Fruit fly (Drosophila melanogaster) whole organism, larva: ENCODE results near the gene Arpc3B.

Experiments
- noc ChIP-seq: fragments of 200-800 bp; sonication (Bioruptor generic); optimal IDR thresholded peaks from 3 replicates; lab custom pipeline; 2019; ENCODE audit warnings: missing biosample characterization, mild to moderate bottlenecking, missing genetic modification characterization, moderate library complexity

The Arpc3B gene

DNA sequence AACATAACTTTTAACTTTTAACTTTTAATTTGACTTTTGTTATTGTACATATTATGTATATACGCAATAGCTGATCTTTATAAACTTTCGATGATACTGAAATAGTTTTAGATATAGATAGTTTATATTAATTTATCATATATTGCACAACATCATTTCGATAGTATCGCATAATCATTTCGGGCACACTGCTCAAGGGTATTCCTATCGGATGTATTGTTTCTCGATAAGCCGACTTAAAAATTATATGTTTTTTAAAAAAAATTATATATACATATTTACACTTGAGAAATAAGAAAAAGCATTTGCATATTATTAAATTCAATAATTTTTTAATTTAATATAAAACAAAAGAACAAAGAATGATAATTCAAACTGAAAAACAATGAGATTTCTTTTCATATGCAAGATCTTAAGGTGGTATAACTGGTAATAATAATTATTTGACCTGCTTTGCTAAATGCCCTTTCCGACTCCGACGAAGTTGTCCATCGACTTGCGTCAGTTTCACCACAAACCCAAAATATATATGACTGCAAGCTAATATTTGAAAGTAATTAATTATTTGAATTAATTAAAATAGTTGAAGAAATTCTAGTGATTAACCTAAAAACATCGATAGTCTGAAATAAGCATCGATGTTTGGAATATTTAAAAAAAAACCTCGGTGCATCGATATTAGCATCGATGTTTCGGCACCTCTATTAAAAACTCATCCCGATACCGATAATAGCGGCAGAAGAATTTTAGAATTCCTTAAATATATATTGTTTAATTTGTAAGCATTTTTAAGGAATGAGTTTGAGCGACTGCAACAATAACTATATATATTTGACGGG is 27.3 kb downstream of the Arpc3B start, which contains the start of gene CG4949:
Gene CG4949 (plus strand): TSS at position 698 of the 839 bp plus-strand sequence.
- no peak for TF ChIP-seq noc (tag; lab: Kevin White, UChicago)

DNA sequence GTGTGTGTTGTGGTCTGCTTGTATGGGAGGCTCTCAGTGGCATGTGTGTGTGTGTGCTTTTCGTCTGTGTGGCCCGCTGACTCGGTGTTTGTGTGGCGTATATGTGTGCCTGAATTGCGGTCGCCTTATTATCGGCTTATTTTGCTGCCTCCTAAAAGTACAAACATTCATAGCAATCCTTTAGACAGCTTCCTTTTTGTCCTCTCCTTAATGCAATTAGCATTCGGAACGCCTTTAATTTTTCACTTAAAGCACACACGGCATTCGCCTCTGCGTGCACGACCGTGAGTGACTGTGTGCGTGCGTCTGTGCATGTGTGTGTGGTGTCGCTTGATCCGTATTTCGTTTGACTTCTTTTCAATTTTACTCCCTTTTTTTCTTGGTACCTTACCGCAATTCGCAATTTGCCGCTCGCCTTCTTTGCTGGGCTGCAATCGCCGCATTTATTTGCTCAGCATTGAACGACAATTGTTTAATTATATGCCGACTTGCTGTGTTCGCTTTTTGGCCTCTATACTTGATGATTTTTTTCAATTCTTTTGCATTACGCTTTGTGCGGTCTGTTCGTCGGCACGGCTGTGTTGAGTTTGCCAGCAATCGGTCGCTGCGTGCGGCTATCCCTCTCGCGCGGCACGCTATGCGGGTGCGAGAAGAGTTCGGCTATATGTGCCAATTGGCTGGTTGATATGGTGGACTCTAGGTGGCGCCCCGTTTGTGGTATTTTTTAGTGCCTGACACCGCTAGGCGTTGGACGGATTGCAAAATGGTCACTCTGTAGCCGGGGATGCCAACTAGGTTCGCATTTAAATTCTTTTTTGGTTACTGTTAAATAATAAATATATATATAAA is 28.1 kb downstream of the Arpc3B start, which contains the start of gene wcy:
Gene wcy (minus strand): TSS at position 608 of the 849 bp plus-strand sequence.
- TF ChIP-seq noc (tag; lab: Kevin White, UChicago) = no peak

DNA sequence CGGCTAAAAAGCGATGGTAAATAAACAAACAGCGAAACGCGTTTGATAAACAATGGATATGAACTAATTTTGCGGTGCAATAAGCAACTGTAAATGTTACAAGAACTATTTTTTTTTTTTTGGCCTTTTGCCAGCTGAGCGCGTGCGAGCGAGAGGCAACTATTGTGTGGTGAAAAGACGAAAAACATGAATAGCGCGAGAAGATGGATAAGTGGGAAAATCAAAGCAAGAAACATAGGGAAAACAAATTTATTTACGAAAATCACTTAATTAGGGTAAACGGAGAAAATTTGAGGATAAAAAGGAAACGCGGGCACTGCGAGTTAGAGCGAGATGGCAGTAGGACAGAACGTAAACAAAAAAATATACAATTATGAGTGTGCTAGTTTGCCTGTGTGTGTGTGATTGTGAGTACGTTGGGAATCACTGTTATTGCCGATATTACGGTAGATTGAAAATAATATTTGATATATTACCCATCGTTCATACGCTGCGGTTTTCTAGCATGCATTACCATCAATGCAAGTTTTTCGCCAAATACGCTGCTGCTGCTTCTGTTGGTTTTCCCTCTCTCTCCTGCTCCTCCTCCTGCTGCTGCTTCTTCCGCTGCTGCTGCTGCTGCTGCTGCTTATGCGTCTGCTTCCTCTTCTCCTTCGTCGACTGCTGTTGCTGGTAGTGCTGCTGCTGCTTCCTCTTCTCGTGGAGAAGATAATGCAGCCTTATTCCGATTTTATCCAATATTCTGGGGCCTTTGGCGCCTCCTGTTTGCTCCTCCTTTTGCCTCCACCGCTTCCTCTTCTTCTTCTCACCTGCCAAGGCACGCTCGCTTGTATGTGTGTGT is 29.0 kb downstream of the Arpc3B start:
- TF ChIP-seq noc (tag; lab: Kevin White, UChicago) = no peak

DNA sequence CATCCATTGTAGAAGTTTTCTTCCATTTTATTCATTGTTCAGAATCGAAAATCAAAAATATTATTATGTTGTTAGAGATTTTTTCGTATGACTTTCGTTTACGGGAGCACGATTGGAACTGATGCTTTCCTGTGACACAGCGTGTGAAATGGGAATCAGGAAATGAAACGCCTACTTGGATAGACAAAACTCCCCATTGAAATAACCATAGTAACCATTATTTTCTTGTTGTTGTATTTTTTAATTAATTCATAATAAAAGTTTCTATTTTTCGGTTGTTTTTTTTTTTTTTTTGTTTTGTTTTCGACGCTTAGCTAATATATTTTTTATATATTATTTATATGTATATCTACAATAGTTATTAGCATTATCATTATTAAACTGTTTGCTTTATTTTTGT is 37.2 kb downstream of the Arpc3B start, which contains the start of gene CG43077:
Gene CG43077 (minus strand): TSS at position 101 of the 400 bp plus-strand sequence.
- no peak for TF ChIP-seq noc (tag; lab: Kevin White, UChicago)

DNA sequence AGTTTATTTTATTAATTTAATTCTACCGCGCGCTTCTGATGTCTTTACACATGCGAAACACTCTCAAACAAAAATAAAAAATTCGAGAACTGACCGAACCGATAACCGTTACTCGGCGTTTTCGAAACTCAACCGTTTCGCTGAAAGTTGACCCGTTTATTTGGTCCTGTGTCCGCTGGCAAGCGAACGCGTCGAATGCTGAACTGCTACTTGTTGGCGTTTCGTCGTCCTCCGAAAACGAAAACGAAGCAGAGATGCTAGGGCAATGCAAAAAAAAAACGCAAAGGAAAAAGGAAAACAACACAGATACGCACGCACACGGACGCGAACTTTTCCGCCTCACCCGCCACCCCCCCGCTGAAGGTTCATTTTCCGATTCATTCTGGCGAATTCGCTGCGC is 39.0 kb downstream of the Arpc3B start, which contains the start of gene CG45002:
Gene CG45002 (minus strand): TSS at position 101 of the 400 bp plus-strand sequence.
- no peak for TF ChIP-seq noc (tag; lab: Kevin White, UChicago)
